3 fruit fly cellular contexts compared by ENCODE assay signal in the genomic region with DNA sequence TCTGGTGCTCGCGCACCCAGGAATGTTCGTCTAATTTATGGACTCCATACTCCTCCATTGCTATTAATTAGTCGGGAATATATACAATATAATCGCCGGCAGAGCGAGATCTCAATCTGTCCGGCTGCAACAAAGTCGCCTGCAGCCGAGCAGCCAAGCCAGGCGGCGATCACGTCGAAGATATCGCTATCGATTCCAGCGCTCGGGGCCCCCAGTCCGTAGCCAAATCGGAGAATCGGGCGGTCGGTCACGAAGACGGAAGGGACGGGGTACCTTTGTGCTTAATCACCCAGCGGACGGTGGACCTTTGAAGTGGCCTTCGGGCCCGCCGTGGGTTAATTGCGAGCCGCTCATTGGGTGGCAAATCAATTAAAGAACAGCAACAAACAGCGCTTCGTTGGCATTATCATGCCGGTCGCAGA.
TF ChIP-seq lines count a peak whose summit lies in the region.

No protein-coding gene starts in this region.

- TF ChIP-seq CTCF in whole organism, embryonic (GFP tag; optimal IDR thresholded peaks at IDR 0.05; lab: Kevin White, UChicago), result no peak

TF ChIP-seq in whole organism, embryonic, 481 proteins besides CTCF, POLR2A, EP300 and RAD21 (continues in another document):
- no peak for TF ChIP-seq dan (GFP tag; IDR thresholded peaks at IDR 0.05; lab: Robert Waterston, UW)
- TF ChIP-seq Blimp-1 (GFP tag; optimal IDR thresholded peaks at IDR 0.05; lab: Kevin White, UChicago), result no peak
- TF ChIP-seq CG8290 (GFP tag; optimal IDR thresholded peaks at IDR 0.05; lab: Kevin White, UChicago), result no peak
- TF ChIP-seq CG8290 (tag; optimal IDR thresholded peaks at IDR 0.05; lab: Kevin White, UChicago), result no peak
- peak; percentile 63 for TF ChIP-seq Med (GFP tag; lab: Kevin White, UChicago)
- TF ChIP-seq sug (tag; optimal IDR thresholded peaks at IDR 0.05; lab: Kevin White, UChicago), result peak; percentile 79
- no peak for TF ChIP-seq Meics (GFP tag; optimal IDR thresholded peaks at IDR 0.05; lab: Kevin White, UChicago)
- TF ChIP-seq CG9437 (GFP tag; optimal IDR thresholded peaks at IDR 0.05; lab: Kevin White, UChicago), result no peak
- TF ChIP-seq ara (GFP tag; IDR thresholded peaks at IDR 0.05; lab: Robert Waterston, UW), result no peak
- TF ChIP-seq crc (GFP tag; optimal IDR thresholded peaks at IDR 0.05; lab: Kevin White, UChicago), result no peak
- no peak for TF ChIP-seq Dad (GFP tag; optimal IDR thresholded peaks at IDR 0.05; lab: Kevin White, UChicago)
- no peak for TF ChIP-seq CG18476 (GFP tag; optimal IDR thresholded peaks at IDR 0.05; lab: Kevin White, UChicago)
- no peak for TF ChIP-seq CHES-1-like (GFP tag; optimal IDR thresholded peaks at IDR 0.05; lab: Kevin White, UChicago)
- no peak for TF ChIP-seq Elba2 (GFP tag; optimal IDR thresholded peaks at IDR 0.05; lab: Kevin White, UChicago)
- TF ChIP-seq MESR4 (GFP tag; optimal IDR thresholded peaks at IDR 0.05; lab: Kevin White, UChicago), result no peak
- TF ChIP-seq Awh (GFP tag; IDR thresholded peaks at IDR 0.05; lab: Robert Waterston, UW), result peak; percentile 85
- TF ChIP-seq kni (GFP tag; optimal IDR thresholded peaks at IDR 0.05; lab: Kevin White, UChicago), result peak; percentile 61
- no peak for TF ChIP-seq gsb (GFP tag; IDR thresholded peaks at IDR 0.05; lab: Robert Waterston, UW)
- TF ChIP-seq Lpt (GFP tag; optimal IDR thresholded peaks at IDR 0.05; lab: Kevin White, UChicago), result no peak
- no peak for TF ChIP-seq CG7963 (GFP tag; IDR thresholded peaks at IDR 0.05; lab: Robert Waterston, UW; ENCODE audit: partially characterized antibody)
- TF ChIP-seq ham (GFP tag; IDR thresholded peaks at IDR 0.05; lab: Robert Waterston, UW), result no peak
- no peak for TF ChIP-seq CG18599 (GFP tag; optimal IDR thresholded peaks at IDR 0.05; lab: Kevin White, UChicago)
- TF ChIP-seq Bteb2 (GFP tag; optimal IDR thresholded peaks at IDR 0.05; lab: Kevin White, UChicago), result no peak
- no peak for TF ChIP-seq Dll (GFP tag; IDR thresholded peaks at IDR 0.05; lab: Robert Waterston, UW; ENCODE audit: partially characterized antibody)
- TF ChIP-seq CG7745 (tag; optimal IDR thresholded peaks at IDR 0.05; lab: Kevin White, UChicago), result no peak
- no peak for TF ChIP-seq CG4404 (GFP tag; IDR thresholded peaks at IDR 0.05; lab: Robert Waterston, UW)
- TF ChIP-seq Opbp (GFP tag; IDR thresholded peaks at IDR 0.05; lab: Robert Waterston, UW; ENCODE audit: partially characterized antibody), result no peak
- TF ChIP-seq Sox100B (GFP tag; optimal IDR thresholded peaks at IDR 0.05; lab: Kevin White, UChicago), result no peak
- no peak for TF ChIP-seq ttk (GFP tag; IDR thresholded peaks at IDR 0.05; lab: Robert Waterston, UW)
- no peak for TF ChIP-seq CG12155 (GFP tag; optimal IDR thresholded peaks at IDR 0.05; lab: Kevin White, UChicago)

TF ChIP-seq in whole organism, prepupa, 60 proteins besides CTCF, POLR2A, EP300 and RAD21:
- TF ChIP-seq Hr39 (GFP tag; optimal IDR thresholded peaks at IDR 0.05; lab: Kevin White, UChicago) (no peak), dsx (GFP tag; optimal IDR thresholded peaks at IDR 0.05; lab: Kevin White, UChicago; ENCODE audit: poor library complexity, severe bottlenecking) (peak; percentile 89), CG6276 (GFP tag; optimal IDR thresholded peaks at IDR 0.05; lab: Kevin White, UChicago) (no peak), Eip78C (GFP tag; lab: Kevin White, UChicago) (peak; percentile 59), CG1621 (tag; optimal IDR thresholded peaks at IDR 0.05; lab: Kevin White, UChicago) (no peak), vri (GFP tag; optimal IDR thresholded peaks at IDR 0.05; lab: Kevin White, UChicago) (peak; percentile 50), Met (GFP tag; optimal IDR thresholded peaks at IDR 0.05; lab: Kevin White, UChicago) (no peak), Sox15 (GFP tag; optimal IDR thresholded peaks at IDR 0.05; lab: Kevin White, UChicago) (no peak), svp (GFP tag; lab: Kevin White, UChicago) (peak; percentile 91), esn (GFP tag; optimal IDR thresholded peaks at IDR 0.05; lab: Kevin White, UChicago) (no peak)

TF ChIP-seq in whole organism, wandering third instar larva, 38 proteins besides CTCF, POLR2A, EP300 and RAD21:
- TF ChIP-seq GATAd (GFP tag; optimal IDR thresholded peaks at IDR 0.05; lab: Kevin White, UChicago) (no peak), Hnf4 (GFP tag; optimal IDR thresholded peaks at IDR 0.05; lab: Kevin White, UChicago) (peak; percentile 23), tai (GFP tag; optimal IDR thresholded peaks at IDR 0.05; lab: Kevin White, UChicago) (no peak), rgr (GFP tag; optimal IDR thresholded peaks at IDR 0.05; lab: Kevin White, UChicago) (no peak), OdsH (GFP tag; optimal IDR thresholded peaks at IDR 0.05; lab: Kevin White, UChicago) (no peak), usp (GFP tag; optimal IDR thresholded peaks at IDR 0.05; lab: Kevin White, UChicago) (no peak), Hr83 (GFP tag; optimal IDR thresholded peaks at IDR 0.05; lab: Kevin White, UChicago; ENCODE audit: poor library complexity, severe bottlenecking) (no peak), Myc (optimal IDR thresholded peaks at IDR 0.05; lab: Kevin White, UChicago) (no peak), h (GFP tag; optimal IDR thresholded peaks at IDR 0.05; lab: Kevin White, UChicago) (peak; percentile 78), br (GFP tag; optimal IDR thresholded peaks at IDR 0.05; lab: Kevin White, UChicago) (peak; percentile 26), sage (GFP tag; optimal IDR thresholded peaks at IDR 0.05; lab: Kevin White, UChicago) (no peak), Hr78 (GFP tag; optimal IDR thresholded peaks at IDR 0.05; lab: Kevin White, UChicago) (no peak), CG32264 (GFP tag; optimal IDR thresholded peaks at IDR 0.05; lab: Kevin White, UChicago) (no peak), Rel (GFP tag; optimal IDR thresholded peaks at IDR 0.05; lab: Kevin White, UChicago) (no peak), Rel (tag; optimal IDR thresholded peaks at IDR 0.05; lab: Kevin White, UChicago) (peak; percentile 11), fru (GFP tag; optimal IDR thresholded peaks at IDR 0.05; lab: Kevin White, UChicago) (no peak), CG9705 (GFP tag; optimal IDR thresholded peaks at IDR 0.05; lab: Kevin White, UChicago) (no peak)
